Worm (Caenorhabditis elegans): ENCODE measurements around the gene Y102F5A.1.

Gene Y102F5A.1

ce11 chrX:11752289-11752688 is 31.8 kb downstream of the Y102F5A.1 start:
- TF ChIP-seq aha-1 (tag) (peak; percentile 91), spr-1 (tag; optimal IDR thresholded peaks at IDR 0.05) (no peak)

- no peak for TF ChIP-seq spr-1 (tag; optimal IDR thresholded peaks at IDR 0.05)
- TF ChIP-seq fkh-10 (GFP tag; optimal IDR thresholded peaks at IDR 0.05): peak; percentile 15
- TF ChIP-seq unc-62 (GFP tag; optimal IDR thresholded peaks at IDR 0.05 in 1 of 2): peak in 1 of 2 experiments; percentile 92
- no peak for TF ChIP-seq unc-62 (tag; optimal IDR thresholded peaks at IDR 0.05)
- peak; percentile 24 for TF ChIP-seq aha-1 (tag)
Observed at ce11 chrX:11745821-11746485, 38.2 kb downstream of the Y102F5A.1 start, which contains the start of gene C40H5.2. C40H5.2 (plus strand) TSS chrX:11746076.

- no peak for TF ChIP-seq gei-8 (GFP tag; optimal IDR thresholded peaks at IDR 0.05)
- TF ChIP-seq zfp-3 (GFP tag; conservative IDR thresholded peaks at IDR 0.05): no peak
- TF ChIP-seq nhr-48 (tag; optimal IDR thresholded peaks at IDR 0.05): no peak
- no peak for TF ChIP-seq mxl-3 (GFP tag; optimal IDR thresholded peaks at IDR 0.05)
- no peak for TF ChIP-seq lin-29 (GFP tag; IDR thresholded peaks at IDR 0.05)
- TF ChIP-seq nhr-42 (GFP tag; IDR thresholded peaks at IDR 0.05): no peak
- TF ChIP-seq ceh-28 (tag; optimal IDR thresholded peaks at IDR 0.05): no peak
- no peak for TF ChIP-seq D1046.2 (GFP tag; IDR thresholded peaks at IDR 0.05)
- no peak for TF ChIP-seq nhr-11 (tag; optimal IDR thresholded peaks at IDR 0.05)
- TF ChIP-seq madf-5 (GFP tag; IDR thresholded peaks at IDR 0.05): no peak
- TF ChIP-seq nhr-6 (tag; optimal IDR thresholded peaks at IDR 0.05): no peak
- TF ChIP-seq nhr-10 (tag; optimal IDR thresholded peaks at IDR 0.05): no peak
Observed at ce11 chrX:11743723-11744122, 40.4 kb downstream of the Y102F5A.1 start.

- TF ChIP-seq nhr-48 (tag; optimal IDR thresholded peaks at IDR 0.05): peak; percentile 40
- TF ChIP-seq hlh-30 (tag; optimal IDR thresholded peaks at IDR 0.05; ENCODE audit: insufficient read depth): peak; percentile 77
- TF ChIP-seq madf-9 (GFP tag; conservative IDR thresholded peaks at IDR 0.05): no peak
- peak; percentile 82 for TF ChIP-seq nhr-77 (tag; optimal IDR thresholded peaks at IDR 0.05)
- TF ChIP-seq lin-1 (GFP tag; IDR thresholded peaks at IDR 0.05): 0 out of 2 replicates have a peak, but pooled peaks have one; percentile 19
- peak; percentile 25 for TF ChIP-seq mep-1 (tag; optimal IDR thresholded peaks at IDR 0.05)
- TF ChIP-seq daf-16 (GFP tag; optimal IDR thresholded peaks at IDR 0.05): no peak
- peak; percentile 91 for TF ChIP-seq daf-16 (tag; optimal IDR thresholded peaks at IDR 0.05)
- 0 out of 2 replicates have a peak, but pooled peaks have one; percentile 10 for TF ChIP-seq mxl-2 (GFP tag; conservative IDR thresholded peaks at IDR 0.05)
- peak; percentile 39 for TF ChIP-seq mxl-3 (GFP tag; optimal IDR thresholded peaks at IDR 0.05)
- TF ChIP-seq dmd-6 (GFP tag; IDR thresholded peaks at IDR 0.05): peak; percentile 95
- no peak for TF ChIP-seq R02D3.7 (tag; optimal IDR thresholded peaks at IDR 0.05)
- no peak for TF ChIP-seq tra-1 (GFP tag; IDR thresholded peaks at IDR 0.05)
- peak; percentile 83 for TF ChIP-seq hlh-11 (tag; optimal IDR thresholded peaks at IDR 0.05)
- no peak for TF ChIP-seq nhr-41 (GFP tag; IDR thresholded peaks at IDR 0.05)
- TF ChIP-seq pqm-1 (tag; optimal IDR thresholded peaks at IDR 0.05): peak; percentile 62
- peak; percentile 15 to 87 for TF ChIP-seq mdl-1 (tag; optimal IDR thresholded peaks at IDR 0.05)
- no peak for TF ChIP-seq daf-19 (GFP tag; conservative IDR thresholded peaks at IDR 0.05)
- peak in 1 of 2 experiments; percentile 81 for TF ChIP-seq unc-62 (GFP tag; optimal IDR thresholded peaks at IDR 0.05 in 1 of 2)
- TF ChIP-seq unc-62 (tag; optimal IDR thresholded peaks at IDR 0.05): no peak
- TF ChIP-seq nhr-28 (tag; optimal IDR thresholded peaks at IDR 0.05): peak; percentile 80
- peak; percentile 86 for TF ChIP-seq dve-1 (tag; optimal IDR thresholded peaks at IDR 0.05; ENCODE audit: insufficient read depth)
- TF ChIP-seq T20F7.1 (GFP tag; optimal IDR thresholded peaks at IDR 0.05): peak; percentile 5
- no peak for TF ChIP-seq lin-38 (GFP tag; IDR thresholded peaks at IDR 0.05)
Observed at ce11 chrX:11738602-11739100, 45.5 kb downstream of the Y102F5A.1 start, which contains the start of gene nspa-9. nspa-9 (plus strand) TSS chrX:11739050.

Data from whole organism, L4 larva.